Worm (Caenorhabditis elegans) whole organism, late embryonic: Measurements from ENCODE around the gene daf-37.

Experiments used
- C38D4.7 ChIP-seq: fragments of 200-800 bp; sonication (Bioruptor generic); optimal IDR thresholded peaks from 2 replicates; lab custom pipeline; 2018; ENCODE audit warnings: mild to moderate bottlenecking, missing genetic modification characterization, moderate library complexity, missing compliant biosample characterization
- F13H6.1 ChIP-seq: sonication (generic microtip); optimal IDR thresholded peaks from 2 replicates; lab custom pipeline; 2016; ENCODE audit warnings: missing genetic modification characterization, missing compliant biosample characterization
- K02D7.2 ChIP-seq: sonication (generic microtip); optimal IDR thresholded peaks from 2 replicates; lab custom pipeline; 2017; ENCODE audit warnings: mild to moderate bottlenecking, missing genetic modification characterization, missing compliant biosample characterization
- Y22D7AL.16 ChIP-seq: sonication (generic microtip); optimal IDR thresholded peaks from 2 replicates; lab custom pipeline; 2016; ENCODE audit warnings: missing genetic modification characterization, missing compliant biosample characterization
- ceh-18 ChIP-seq: sonication (generic microtip); optimal IDR thresholded peaks from 2 replicates; lab custom pipeline; 2016; ENCODE audit warnings: missing genetic modification characterization, missing compliant biosample characterization
- ceh-19 ChIP-seq: fragments of 200-800 bp; sonication (Bioruptor generic); optimal IDR thresholded peaks from 2 replicates; lab custom pipeline; 2018; ENCODE audit warnings: mild to moderate bottlenecking, missing genetic modification characterization, missing compliant biosample characterization
- ceh-2 ChIP-seq: sonication (generic microtip); optimal IDR thresholded peaks from 2 replicates; lab custom pipeline; 2016; ENCODE audit warnings: missing genotype, missing genetic modification characterization, missing compliant biosample characterization
- ceh-24 ChIP-seq: sonication (generic microtip); optimal IDR thresholded peaks from 2 replicates; lab custom pipeline; 2016; ENCODE audit warnings: mild to moderate bottlenecking, missing genetic modification characterization, missing compliant biosample characterization
- ceh-31 ChIP-seq: sonication (generic microtip); optimal IDR thresholded peaks from 2 replicates; lab custom pipeline; 2016; ENCODE audit warnings: missing genetic modification characterization, missing compliant biosample characterization
- ceh-34 ChIP-seq: sonication (generic microtip); optimal IDR thresholded peaks from 2 replicates; lab custom pipeline; 2016; ENCODE audit warnings: mild to moderate bottlenecking, missing genetic modification characterization, missing compliant biosample characterization
- ceh-48 ChIP-seq: sonication (generic microtip); optimal IDR thresholded peaks from 2 replicates; lab custom pipeline; 2016; ENCODE audit warnings: missing genetic modification characterization, inconsistent platforms, missing compliant biosample characterization
- ceh-9 ChIP-seq: sonication (generic microtip); optimal IDR thresholded peaks from 2 replicates; lab custom pipeline; 2016; ENCODE audit warnings: mild to moderate bottlenecking, missing genetic modification characterization, inconsistent platforms, missing compliant biosample characterization
- dve-1 ChIP-seq: sonication (generic microtip); optimal IDR thresholded peaks from 2 replicates; lab custom pipeline; 2017; ENCODE audit warnings: antibody characterized with exemption, mild to moderate bottlenecking, missing genetic modification characterization, missing compliant biosample characterization
- elt-4 ChIP-seq: sonication (generic microtip); optimal IDR thresholded peaks from 2 replicates; lab custom pipeline; 2016; ENCODE audit warnings: missing genetic modification characterization, missing compliant biosample characterization
- ets-4 ChIP-seq: sonication (generic microtip); optimal IDR thresholded peaks from 2 replicates; lab custom pipeline; 2016; ENCODE audit warnings: missing genetic modification characterization, missing compliant biosample characterization
- eyg-1 ChIP-seq: sonication (generic microtip); optimal IDR thresholded peaks from 2 replicates; lab custom pipeline; 2016; ENCODE audit warnings: missing genotype, missing genetic modification characterization, missing compliant biosample characterization
- fax-1 ChIP-seq: sonication (generic microtip); optimal IDR thresholded peaks from 2 replicates; lab custom pipeline; 2016; ENCODE audit warnings: missing genotype, missing genetic modification characterization, missing compliant biosample characterization
- fkh-6 ChIP-seq: sonication (generic microtip); optimal IDR thresholded peaks from 2 replicates; lab custom pipeline; 2016; ENCODE audit warnings: missing genetic modification characterization, missing compliant biosample characterization
- gmeb-2 ChIP-seq: sonication (generic microtip); optimal IDR thresholded peaks from 2 replicates; lab custom pipeline; 2016; ENCODE audit warnings: missing genetic modification characterization, inconsistent platforms, missing compliant biosample characterization
- hlh-13 ChIP-seq: fragments of 200-800 bp; sonication (Bioruptor generic); optimal IDR thresholded peaks from 2 replicates; lab custom pipeline; 2018; ENCODE audit warnings: mild to moderate bottlenecking, missing genetic modification characterization, missing compliant biosample characterization
- hlh-15 ChIP-seq: sonication (generic microtip); optimal IDR thresholded peaks from 2 replicates; lab custom pipeline; 2016; ENCODE audit warnings: missing genetic modification characterization, missing compliant biosample characterization
- hlh-30 ChIP-seq: sonication (generic microtip); optimal IDR thresholded peaks from 2 replicates; lab custom pipeline; 2017; ENCODE audit warnings: antibody characterized with exemption, missing genetic modification characterization, missing compliant biosample characterization; ENCODE audit not compliant: insufficient read depth
- hlh-8 ChIP-seq: sonication (generic microtip); optimal IDR thresholded peaks from 2 replicates; lab custom pipeline; 2016; ENCODE audit warnings: missing genotype, missing genetic modification characterization, missing compliant biosample characterization
- lim-6 ChIP-seq: sonication (generic microtip); optimal IDR thresholded peaks from 2 replicates; lab custom pipeline; 2016; ENCODE audit warnings: missing genetic modification characterization, missing compliant biosample characterization
- nfya-1 ChIP-seq: sonication (generic microtip); optimal IDR thresholded peaks from 2 replicates; lab custom pipeline; 2017; ENCODE audit warnings: missing genetic modification characterization, mild to moderate bottlenecking, missing compliant biosample characterization, antibody characterized with exemption, moderate library complexity
- pag-3 ChIP-seq: sonication (generic microtip); optimal IDR thresholded peaks from 2 replicates; lab custom pipeline; 2016; ENCODE audit warnings: missing compliant biosample characterization, missing genetic modification characterization, borderline replicate concordance
- pat-9 ChIP-seq: fragments of 200-800 bp; sonication (Bioruptor generic); optimal IDR thresholded peaks from 2 replicates; lab custom pipeline; 2018; ENCODE audit warnings: mild to moderate bottlenecking, missing genetic modification characterization, moderate library complexity, missing compliant biosample characterization
- pax-1 ChIP-seq: fragments of 150-350 bp; optimal IDR thresholded peaks from 2 replicates; lab custom pipeline; 2014; ENCODE audit warnings: missing biosample characterization, missing genetic modification characterization
- pha-2 ChIP-seq: sonication (generic microtip); optimal IDR thresholded peaks from 2 replicates; lab custom pipeline; 2017; ENCODE audit warnings: mild to moderate bottlenecking, missing genetic modification characterization, missing compliant biosample characterization
- pha-4 ChIP-seq: fragments of 150-350 bp; optimal IDR thresholded peaks from 2 replicates; lab custom pipeline; 2018; ENCODE audit warnings: missing biosample characterization, missing genetic modification reagents, missing genetic modification characterization
- pqm-1 ChIP-seq: sonication (generic microtip); optimal IDR thresholded peaks from 2 replicates; lab custom pipeline; 2016; ENCODE audit warnings: missing genetic modification characterization, missing compliant biosample characterization
- ref-2 ChIP-seq: sonication (generic microtip); optimal IDR thresholded peaks from 2 replicates; lab custom pipeline; 2016; ENCODE audit warnings: missing genetic modification characterization, missing compliant biosample characterization
- tbx-2 ChIP-seq: sonication (generic microtip); optimal IDR thresholded peaks from 2 replicates; lab custom pipeline; 2016; ENCODE audit warnings: missing genetic modification characterization, missing compliant biosample characterization
- tbx-7 ChIP-seq: sonication (generic microtip); optimal IDR thresholded peaks from 2 replicates; lab custom pipeline; 2016; ENCODE audit warnings: missing genotype, missing genetic modification characterization, missing compliant biosample characterization
- unc-3 ChIP-seq, 2 experiments: fragments of 200-800 bp in 1 of 2; sonication (Bioruptor generic) in 1 of 2; sonication (generic microtip) in 1 of 2; conservative IDR thresholded peaks in 1 of 2; optimal IDR thresholded peaks in 1 of 2; 2 replicates each; pipeline versions ENCODE4 v1.3.6 to Lab custom; 2016 to 2022; ENCODE audit warnings: missing compliant biosample characterization in 2 of 2, missing genetic modification characterization in 2 of 2, missing genetic modification reagents in 1 of 2
- unc-42 ChIP-seq: sonication (generic microtip); optimal IDR thresholded peaks from 2 replicates; lab custom pipeline; 2016; ENCODE audit warnings: missing genotype, missing genetic modification characterization, missing compliant biosample characterization

daf-37 gene

ce11 chrII:6191293-6191692, 16.7 kb downstream of the daf-37 start, which contains the start of gene fkh-8:
TSS of gene fkh-8 (minus strand) at chrII:6191393.
- no peak for TF ChIP-seq pha-2
- TF ChIP-seq ceh-48 (tag; lab: Kevin White, UChicago), result peak; percentile 64
- TF ChIP-seq K02D7.2 (tag; lab: Kevin White, UChicago), result no peak
- peak; percentile 2 for TF ChIP-seq hlh-30 (tag; lab: Kevin White, UChicago)
- TF ChIP-seq fax-1 (tag; lab: Kevin White, UChicago), result no peak
- TF ChIP-seq pag-3, result no peak
- TF ChIP-seq dve-1 (tag; lab: Kevin White, UChicago), result no peak

- TF ChIP-seq lim-6 (tag; lab: Kevin White, UChicago) (no peak), nfya-1 (no peak), ceh-24 (no peak), C38D4.7 (no peak), unc-3 (GFP tag; conservative IDR thresholded peaks at IDR 0.05; lab: Robert Waterston, UW) (no peak), unc-3 (tag; optimal IDR thresholded peaks at IDR 0.05; lab: Kevin White, UChicago) (no peak), pag-3 (no peak), unc-42 (tag; lab: Kevin White, UChicago) (peak; percentile 73), Y22D7AL.16 (no peak), eyg-1 (no peak)
These were observed 17.2 kb downstream of the daf-37 start for ce11 chrII:6190770-6191169.

ce11 chrII:6181337-6181736, 26.7 kb downstream of the daf-37 start:
- TF ChIP-seq ceh-18, result peak; percentile 26
- TF ChIP-seq ets-4 (tag; lab: Kevin White, UChicago), result no peak

ce11 chrII:6180552-6180951, 27.5 kb downstream of the daf-37 start:
- no peak for TF ChIP-seq ref-2 (tag; lab: Kevin White, UChicago)
- TF ChIP-seq ets-4 (tag; lab: Kevin White, UChicago), result no peak
- no peak for TF ChIP-seq ceh-2 (tag; lab: Kevin White, UChicago)
- TF ChIP-seq elt-4 (tag; lab: Kevin White, UChicago), result no peak
- TF ChIP-seq ceh-31 (tag; lab: Kevin White, UChicago), result no peak
- no peak for TF ChIP-seq fkh-6 (tag; lab: Kevin White, UChicago)
- TF ChIP-seq pqm-1 (tag; lab: Kevin White, UChicago), result no peak
- no peak for TF ChIP-seq Y22D7AL.16
- no peak for TF ChIP-seq ceh-34 (tag; lab: Kevin White, UChicago)
- TF ChIP-seq tbx-2, result no peak
- no peak for TF ChIP-seq gmeb-2 (tag; lab: Kevin White, UChicago)
- TF ChIP-seq hlh-13 (GFP tag; lab: Kevin White, UChicago), result no peak
- no peak for TF ChIP-seq dve-1 (tag; lab: Kevin White, UChicago)
- no peak for TF ChIP-seq hlh-8
- TF ChIP-seq pha-4 (tag; lab: Kevin White, UChicago), result no peak
- TF ChIP-seq ceh-9 (tag; lab: Kevin White, UChicago), result no peak

ce11 chrII:6179531-6179930, 28.5 kb downstream of the daf-37 start, which contains the start of gene F40H3.1:
TSS of gene F40H3.1 (plus strand) at chrII:6179831.
- TF ChIP-seq tbx-2 (no peak), ceh-19 (no peak), pha-2 (no peak), pax-1 (tag; lab: Kevin White, UChicago) (no peak), pag-3 (no peak), tbx-7 (tag; lab: Kevin White, UChicago) (no peak), hlh-15 (tag; lab: Kevin White, UChicago) (no peak), ref-2 (tag; lab: Kevin White, UChicago) (no peak), pat-9 (tag; lab: Kevin White, UChicago) (no peak), ceh-24 (no peak), F13H6.1 (tag; lab: Kevin White, UChicago) (no peak), fax-1 (tag; lab: Kevin White, UChicago) (no peak)
